Worm (Caenorhabditis elegans) whole organism, L2 larva: Measurements from ENCODE around the gene Y4C6B.3.

Source experiments
- C34F6.9 ChIP-seq: fragments of 150-350 bp; optimal IDR thresholded peaks from 2 replicates; lab custom pipeline; 2014; ENCODE audit warnings: missing biosample characterization, missing genetic modification characterization
- F13H6.1 ChIP-seq: sonication (generic microtip); optimal IDR thresholded peaks from 2 replicates; lab custom pipeline; 2016; ENCODE audit warnings: missing genetic modification characterization, missing compliant biosample characterization
- Y55F3AM.14 ChIP-seq: fragments of 200-800 bp; sonication (Bioruptor generic); optimal IDR thresholded peaks from 2 replicates; lab custom pipeline; 2018; ENCODE audit warnings: mild to moderate bottlenecking, missing genetic modification characterization, missing compliant biosample characterization
- aly-2 ChIP-seq: fragments of 150-350 bp; optimal IDR thresholded peaks from 2 replicates; lab custom pipeline; 2014; ENCODE audit warnings: missing biosample characterization, missing genetic modification characterization
- ama-1 ChIP-seq: fragments of 150-350 bp; optimal IDR thresholded peaks from 2 replicates; lab custom pipeline; 2018; ENCODE audit warnings: inconsistent platforms
- blmp-1 ChIP-seq: sonication (generic microtip); optimal IDR thresholded peaks from 2 replicates; lab custom pipeline; 2017; ENCODE audit warnings: missing genetic modification characterization, mild to moderate bottlenecking, missing compliant biosample characterization, antibody characterized with exemption, moderate library complexity; ENCODE audit not compliant: insufficient read depth
- ceh-16 ChIP-seq: fragments of 150-350 bp; optimal IDR thresholded peaks from 2 replicates; lab custom pipeline; 2014; ENCODE audit warnings: missing biosample characterization, missing genetic modification characterization
- ceh-82 ChIP-seq: fragments of 150-350 bp; optimal IDR thresholded peaks from 2 replicates; lab custom pipeline; 2014; ENCODE audit warnings: missing biosample characterization, missing genetic modification characterization
- crh-2 ChIP-seq: sonication (generic microtip); optimal IDR thresholded peaks from 2 replicates; lab custom pipeline; 2017; ENCODE audit warnings: missing biosample characterization, missing genetic modification characterization
- dmd-4 ChIP-seq: sonication (generic microtip); optimal IDR thresholded peaks from 2 replicates; lab custom pipeline; 2017; ENCODE audit warnings: missing biosample characterization, missing genetic modification characterization
- egl-27 ChIP-seq: sonication (generic microtip); optimal IDR thresholded peaks from 3 replicates; lab custom pipeline; 2017; ENCODE audit warnings: missing biosample characterization, missing genetic modification reagents, missing genetic modification characterization
- elt-3 ChIP-seq: sonication (generic microtip); optimal IDR thresholded peaks from 2 replicates; lab custom pipeline; 2017; ENCODE audit warnings: missing biosample characterization, missing genetic modification characterization
- fos-1 ChIP-seq: fragments of 150-350 bp; optimal IDR thresholded peaks from 2 replicates; lab custom pipeline; 2014; ENCODE audit warnings: missing biosample characterization, missing genetic modification characterization
- gmeb-1 ChIP-seq: fragments of 150-350 bp; optimal IDR thresholded peaks from 2 replicates; lab custom pipeline; 2014; ENCODE audit warnings: missing biosample characterization, missing genetic modification characterization
- lin-11 ChIP-seq: fragments of 150-350 bp; sonication (generic microtip); optimal IDR thresholded peaks from 2 replicates; lab custom pipeline; 2014; ENCODE audit warnings: missing biosample characterization, missing genetic modification characterization, inconsistent platforms, mixed read lengths
- lin-13 ChIP-seq: fragments of 150-350 bp; optimal IDR thresholded peaks from 2 replicates; lab custom pipeline; 2014; ENCODE audit warnings: missing biosample characterization, missing genetic modification reagents, missing genetic modification characterization
- lin-39 ChIP-seq: fragments of 150-350 bp; optimal IDR thresholded peaks from 2 replicates; lab custom pipeline; 2014; ENCODE audit warnings: missing biosample characterization, missing genetic modification reagents, missing genetic modification characterization
- lsy-2 ChIP-seq, 2 experiments: fragments of 150-350 bp in 1 of 2; sonication (generic microtip) in 1 of 2; optimal IDR thresholded peaks; 2 replicates each; lab custom pipeline; 2014 to 2017; ENCODE audit warnings: missing biosample characterization in 2 of 2, missing genetic modification characterization in 2 of 2
- mab-5 ChIP-seq: fragments of 150-350 bp; optimal IDR thresholded peaks from 2 replicates; lab custom pipeline; 2014; ENCODE audit warnings: missing biosample characterization, missing genetic modification characterization
- mbf-1 ChIP-seq: sonication (generic microtip); optimal IDR thresholded peaks from 2 replicates; lab custom pipeline; 2017; ENCODE audit warnings: missing biosample characterization, missing genetic modification characterization
- mdl-1 ChIP-seq, 2 experiments: fragments of 150-350 bp in 1 of 2; sonication (generic microtip) in 1 of 2; optimal IDR thresholded peaks; 2 replicates each; lab custom pipeline; 2017; ENCODE audit warnings: missing biosample characterization in 2 of 2, missing genetic modification characterization in 2 of 2
- nhr-10 ChIP-seq: sonication (generic microtip); optimal IDR thresholded peaks from 2 replicates; lab custom pipeline; 2017; ENCODE audit warnings: missing biosample characterization, missing genetic modification characterization
- nhr-11 ChIP-seq: fragments of 150-350 bp; optimal IDR thresholded peaks from 2 replicates; lab custom pipeline; 2014; ENCODE audit warnings: missing biosample characterization, missing genetic modification characterization
- nhr-12 ChIP-seq: fragments of 150-350 bp; optimal IDR thresholded peaks from 2 replicates; lab custom pipeline; 2014; ENCODE audit warnings: missing biosample characterization, missing genetic modification characterization
- nhr-129 ChIP-seq: fragments of 150-350 bp; optimal IDR thresholded peaks from 2 replicates; lab custom pipeline; 2014; ENCODE audit warnings: missing biosample characterization, missing genetic modification characterization
- nhr-21 ChIP-seq: fragments of 150-350 bp; optimal IDR thresholded peaks from 2 replicates; lab custom pipeline; 2014; ENCODE audit warnings: missing biosample characterization, missing genetic modification characterization
- nhr-23 ChIP-seq: fragments of 150-350 bp; optimal IDR thresholded peaks from 2 replicates; lab custom pipeline; 2014; ENCODE audit warnings: missing biosample characterization, missing genetic modification reagents, missing genetic modification characterization
- nhr-237 ChIP-seq: fragments of 150-350 bp; optimal IDR thresholded peaks from 2 replicates; lab custom pipeline; 2014; ENCODE audit warnings: missing biosample characterization, missing genetic modification characterization
- nhr-25 ChIP-seq: fragments of 150-350 bp; sonication (generic microtip); optimal IDR thresholded peaks from 3 replicates; lab custom pipeline; 2014; ENCODE audit warnings: missing biosample characterization, missing genetic modification characterization
- nhr-6 ChIP-seq: fragments of 150-350 bp; optimal IDR thresholded peaks from 2 replicates; lab custom pipeline; 2014; ENCODE audit warnings: missing biosample characterization, missing genetic modification characterization
- nhr-77 ChIP-seq: fragments of 150-350 bp; optimal IDR thresholded peaks from 2 replicates; lab custom pipeline; 2014; ENCODE audit warnings: missing biosample characterization, missing genetic modification characterization
- sem-4 ChIP-seq: fragments of 150-350 bp; optimal IDR thresholded peaks from 2 replicates; lab custom pipeline; 2014; ENCODE audit warnings: missing biosample characterization, missing genetic modification reagents, missing genetic modification characterization
- skn-1 ChIP-seq: sonication (generic microtip); optimal IDR thresholded peaks from 2 replicates; lab custom pipeline; 2017; ENCODE audit warnings: missing biosample characterization, missing genetic modification characterization
- sma-3 ChIP-seq: sonication (generic microtip); optimal IDR thresholded peaks from 2 replicates; lab custom pipeline; 2016; ENCODE audit warnings: missing genetic modification reagents, missing genetic modification characterization, missing compliant biosample characterization
- sma-9 ChIP-seq, 2 experiments: fragments of 150-350 bp in 1 of 2; sonication (generic microtip) in 1 of 2; optimal IDR thresholded peaks; 2 replicates each; lab custom pipeline; 2014 to 2016; ENCODE audit warnings: missing genetic modification characterization in 2 of 2, mild to moderate bottlenecking in 1 of 2, missing biosample characterization in 1 of 2, missing compliant biosample characterization in 1 of 2, missing genetic modification reagents in 1 of 2, moderate library complexity in 1 of 2
- unc-39 ChIP-seq: fragments of 150-350 bp; optimal IDR thresholded peaks from 2 replicates; lab custom pipeline; 2014; ENCODE audit warnings: missing biosample characterization, missing genetic modification characterization
- unc-55 ChIP-seq: fragments of 150-350 bp; sonication (generic microtip); optimal IDR thresholded peaks from 3 replicates; lab custom pipeline; 2014; ENCODE audit warnings: missing biosample characterization, missing genetic modification reagents, missing genetic modification characterization
- zag-1 ChIP-seq: fragments of 150-350 bp; optimal IDR thresholded peaks from 2 replicates; lab custom pipeline; 2014; ENCODE audit warnings: missing biosample characterization, missing genetic modification characterization
- ztf-1 ChIP-seq: fragments of 200-800 bp; sonication (Bioruptor generic); conservative IDR thresholded peaks from 2 replicates; pipeline ENCODE4 v1.3.6; 2022; ENCODE audit warnings: missing genetic modification characterization, missing compliant biosample characterization
- ztf-11 ChIP-seq: sonication (generic microtip); optimal IDR thresholded peaks from 2 replicates; lab custom pipeline; 2017; ENCODE audit warnings: missing biosample characterization, missing genetic modification characterization
- ztf-4 ChIP-seq: fragments of 150-350 bp; optimal IDR thresholded peaks from 2 replicates; lab custom pipeline; 2014; ENCODE audit warnings: missing biosample characterization, missing genetic modification characterization

The Y4C6B.3 gene

DNA sequence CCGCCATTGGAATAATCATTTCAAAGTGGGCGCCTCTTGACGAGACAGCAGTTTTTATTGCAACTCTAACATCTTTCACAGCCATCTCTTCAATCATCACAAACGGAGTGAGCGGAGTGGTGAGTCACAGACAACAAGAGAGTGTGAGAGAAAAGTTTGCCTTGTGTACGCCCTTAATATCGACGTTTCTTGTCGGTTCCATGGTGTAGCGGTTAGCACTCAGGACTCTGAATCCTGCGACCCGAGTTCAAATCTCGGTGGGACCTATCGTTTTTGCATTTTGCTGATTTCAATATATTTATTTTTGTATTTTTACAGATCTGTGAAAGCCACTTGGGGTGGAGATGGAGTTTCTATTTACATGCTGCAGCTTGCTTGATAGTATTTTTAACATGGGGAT lies 2.2 kb downstream of the Y4C6B.3 start:
- TF ChIP-seq blmp-1 (tag; lab: Kevin White, UChicago) (no peak), nhr-237 (tag; lab: Kevin White, UChicago) (no peak), skn-1 (tag; lab: Kevin White, UChicago) (no peak), unc-39 (tag; lab: Kevin White, UChicago) (no peak), mab-5 (tag; lab: Kevin White, UChicago) (peak; percentile 27), nhr-77 (tag; lab: Kevin White, UChicago) (no peak), nhr-6 (tag; lab: Kevin White, UChicago) (no peak), ceh-16 (tag; lab: Kevin White, UChicago) (no peak), ztf-4 (tag; lab: Kevin White, UChicago) (no peak), Y55F3AM.14 (GFP tag; lab: Kevin White, UChicago) (peak; percentile 19), sem-4 (tag; lab: Kevin White, UChicago) (no peak), ama-1 (lab: Kevin White, UChicago) (no peak), fos-1 (peak; percentile 55), nhr-10 (tag; lab: Kevin White, UChicago) (no peak), ztf-11 (tag; lab: Kevin White, UChicago) (no peak), F13H6.1 (tag; lab: Kevin White, UChicago) (peak; percentile 32), ceh-82 (no peak), mbf-1 (tag; lab: Kevin White, UChicago) (no peak), lin-39 (tag; lab: Kevin White, UChicago) (no peak), nhr-129 (tag; lab: Kevin White, UChicago) (no peak), lsy-2 (tag; optimal IDR thresholded peaks at IDR 0.05; lab: Kevin White, UChicago) (peak; percentile 39 to 61), nhr-12 (no peak), lin-11 (tag; lab: Kevin White, UChicago) (no peak), dmd-4 (no peak), sma-3 (GFP tag; lab: Kevin White, UChicago) (peak; percentile 38), gmeb-1 (peak; percentile 37), nhr-25 (tag; lab: Kevin White, UChicago) (peak; percentile 26), lin-13 (GFP tag; lab: Kevin White, UChicago) (peak; percentile 44), crh-2 (tag; lab: Kevin White, UChicago) (peak; percentile 69), aly-2 (tag; lab: Kevin White, UChicago) (no peak), unc-55 (GFP tag; lab: Kevin White, UChicago) (peak; percentile 53), elt-3 (no peak), ztf-1 (no peak), C34F6.9 (tag; lab: Kevin White, UChicago) (peak; percentile 48), nhr-11 (no peak), sma-9 (GFP tag; optimal IDR thresholded peaks at IDR 0.05; lab: Kevin White, UChicago) (peak; percentile 58), sma-9 (tag; optimal IDR thresholded peaks at IDR 0.05; lab: Kevin White, UChicago) (no peak), nhr-21 (tag; lab: Kevin White, UChicago) (peak; percentile 11)

- TF ChIP-seq mab-5 (tag; lab: Kevin White, UChicago) (no peak), mdl-1 (tag; optimal IDR thresholded peaks at IDR 0.05; lab: Kevin White, UChicago) (no peak), nhr-25 (tag; lab: Kevin White, UChicago) (peak; percentile 4), sma-3 (GFP tag; lab: Kevin White, UChicago) (peak; percentile 18), F13H6.1 (tag; lab: Kevin White, UChicago) (no peak), zag-1 (tag; lab: Kevin White, UChicago) (no peak), nhr-77 (tag; lab: Kevin White, UChicago) (no peak), lin-39 (tag; lab: Kevin White, UChicago) (no peak), egl-27 (tag; lab: Kevin White, UChicago) (no peak), blmp-1 (tag; lab: Kevin White, UChicago) (peak; percentile 3), Y55F3AM.14 (GFP tag; lab: Kevin White, UChicago) (no peak), mbf-1 (tag; lab: Kevin White, UChicago) (no peak), aly-2 (tag; lab: Kevin White, UChicago) (no peak), sma-9 (GFP tag; optimal IDR thresholded peaks at IDR 0.05; lab: Kevin White, UChicago) (peak; percentile 8), sma-9 (tag; optimal IDR thresholded peaks at IDR 0.05; lab: Kevin White, UChicago) (no peak), lin-11 (tag; lab: Kevin White, UChicago) (no peak), nhr-23 (tag; lab: Kevin White, UChicago) (no peak), crh-2 (tag; lab: Kevin White, UChicago) (peak; percentile 4)
Observed at ce11 chrIV:5337649-5338048, 5.4 kb downstream of the Y4C6B.3 start.
